Fruit fly (Drosophila melanogaster) whole organism, wandering third instar larva: ENCODE data around the gene D2hgdh.

Source experiments
- Abd-B ChIP-seq: fragments of >200 bp; optimal IDR thresholded peaks from 2 replicates; lab custom pipeline; 2017; ENCODE audit warnings: missing biosample characterization, missing genetic modification characterization
- psq ChIP-seq: fragments of 200-800 bp; sonication (Bioruptor generic); optimal IDR thresholded peaks from 3 replicates; lab custom pipeline; 2017; ENCODE audit warnings: missing biosample characterization, mild to moderate bottlenecking, missing genetic modification characterization, moderate library complexity
- usp ChIP-seq: fragments of >200 bp; optimal IDR thresholded peaks from 2 replicates; lab custom pipeline; 2017; ENCODE audit warnings: missing biosample characterization, missing genetic modification characterization

DNA sequence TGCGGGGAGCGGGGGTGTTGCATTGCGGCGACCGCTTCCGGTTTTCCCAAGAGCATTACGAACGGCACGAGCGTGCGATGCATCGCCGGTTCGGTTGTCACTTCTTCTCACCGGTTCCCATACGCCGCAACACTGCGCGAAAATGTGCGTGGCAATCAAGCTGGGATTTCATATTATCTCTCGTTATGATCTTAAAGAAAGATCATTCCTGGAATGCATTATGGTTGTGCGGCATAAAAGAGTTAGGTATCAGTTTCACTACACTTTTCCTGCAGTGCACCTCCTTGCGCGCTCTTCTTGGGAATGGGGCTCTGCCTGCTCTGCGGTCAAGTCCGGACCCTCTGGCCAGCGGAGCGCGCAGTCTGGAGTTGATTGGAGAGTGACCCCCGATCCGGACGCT is 24.8 kb downstream of the D2hgdh start:
- no peak for TF ChIP-seq psq (GFP tag; lab: Kevin White, UChicago)
- no peak for TF ChIP-seq usp (GFP tag; lab: Kevin White, UChicago)
- TF ChIP-seq Abd-B (GFP tag; lab: Kevin White, UChicago), result no peak
